Fruit fly (Drosophila melanogaster): ENCODE data around the gene Zpr1.

DNA sequence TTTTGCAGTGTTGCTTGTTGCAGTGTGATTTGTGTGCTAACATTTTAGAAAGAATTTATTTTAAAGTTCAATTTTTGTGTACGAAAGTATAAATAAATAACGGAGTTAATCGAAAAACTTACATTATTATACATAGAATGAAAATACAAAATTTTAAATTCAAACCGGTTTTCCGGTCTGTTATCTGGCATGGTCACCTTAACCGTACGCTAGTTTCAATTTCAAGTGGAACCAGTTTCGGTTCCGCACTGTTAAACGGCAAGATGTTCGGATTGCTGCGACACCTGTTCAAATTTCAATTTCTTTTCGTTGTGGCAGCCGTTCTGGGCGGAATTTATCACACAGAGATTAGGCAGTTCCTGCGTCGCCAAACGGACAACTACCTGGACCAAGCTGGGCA is 30.5 kb upstream of the Zpr1 start, which contains the start of gene CG12056:
- TF ChIP-seq CTCF (optimal IDR thresholded peaks at IDR 0.05): no peak
- no peak for TF ChIP-seq CG8478 (optimal IDR thresholded peaks at IDR 0.05)

Measured in S2 (cell line).